Fruit fly (Drosophila melanogaster) whole organism, embryonic: ENCODE results near the gene hbt.

Source experiments
- Adf1 ChIP-seq: fragments of 200-800 bp; sonication (Bioruptor generic); IDR thresholded peaks from 2 replicates; pipeline ENCODE4 v1.3.6; 2022; ENCODE audit warnings: missing biosample characterization, missing genetic modification characterization
- Bteb2 ChIP-seq: fragments of 200-800 bp; sonication (Bioruptor generic); optimal IDR thresholded peaks from 2 replicates; lab custom pipeline; 2016; ENCODE audit warnings: missing biosample characterization, missing genetic modification characterization
- CG10267 ChIP-seq: fragments of 200-800 bp; sonication (Bioruptor generic); optimal IDR thresholded peaks from 2 replicates; lab custom pipeline; 2018; ENCODE audit warnings: missing biosample characterization, mild to moderate bottlenecking, missing genetic modification characterization, moderate library complexity
- CG10543 ChIP-seq: fragments of 200-800 bp; sonication (Bioruptor generic); optimal IDR thresholded peaks from 3 replicates; lab custom pipeline; 2017; ENCODE audit warnings: missing biosample characterization, mild to moderate bottlenecking, missing genetic modification characterization, moderate library complexity
- CG11504 ChIP-seq: fragments of 200-800 bp; sonication (Bioruptor generic); optimal IDR thresholded peaks from 3 replicates; lab custom pipeline; 2019; ENCODE audit warnings: missing biosample characterization, mild to moderate bottlenecking, missing genetic modification characterization, moderate library complexity
- CG13424 ChIP-seq: fragments of 200-800 bp; sonication (Bioruptor generic); optimal IDR thresholded peaks from 2 replicates; lab custom pipeline; 2019; ENCODE audit warnings: missing biosample characterization, mild to moderate bottlenecking, missing genetic modification characterization, moderate library complexity
- CG14710 ChIP-seq: fragments of 200-800 bp; sonication (Bioruptor generic); optimal IDR thresholded peaks from 3 replicates; lab custom pipeline; 2019; ENCODE audit warnings: missing biosample characterization, mild to moderate bottlenecking, missing genetic modification characterization, moderate library complexity
- CG15073 ChIP-seq: fragments of 200-800 bp; sonication (Bioruptor generic); optimal IDR thresholded peaks from 2 replicates; lab custom pipeline; 2016; ENCODE audit warnings: missing biosample characterization, missing genetic modification characterization
- CG15601 ChIP-seq: fragments of 200-800 bp; sonication (Bioruptor generic); optimal IDR thresholded peaks from 3 replicates; lab custom pipeline; 2019; ENCODE audit warnings: missing biosample characterization, mild to moderate bottlenecking, missing genetic modification characterization, moderate library complexity
- CG1602 ChIP-seq: fragments of 200-800 bp; sonication (Bioruptor generic); optimal IDR thresholded peaks from 3 replicates; lab custom pipeline; 2016; ENCODE audit warnings: missing biosample characterization, missing genetic modification characterization
- CG16813 ChIP-seq: fragments of 200-800 bp; sonication (Bioruptor generic); IDR thresholded peaks from 3 replicates; pipeline ENCODE4 v1.3.6; 2022; ENCODE audit warnings: missing biosample characterization, missing genetic modification characterization; ENCODE audit not compliant: partially characterized antibody
- CG16863 ChIP-seq: fragments of 200-800 bp; sonication (Bioruptor generic); optimal IDR thresholded peaks from 3 replicates; lab custom pipeline; 2016; ENCODE audit warnings: missing biosample characterization, missing genetic modification characterization
- CG17568 ChIP-seq: fragments of 200-800 bp; sonication (Bioruptor generic); optimal IDR thresholded peaks from 2 replicates; lab custom pipeline; 2018; ENCODE audit warnings: missing biosample characterization, mild to moderate bottlenecking, missing genetic modification characterization, moderate library complexity
- CG1832 ChIP-seq: fragments of 200-800 bp; sonication (Bioruptor generic); optimal IDR thresholded peaks from 2 replicates; lab custom pipeline; 2017; ENCODE audit warnings: missing biosample characterization, mild to moderate bottlenecking, missing genetic modification characterization, inconsistent platforms
- CG2678 ChIP-seq: fragments of 200-800 bp; sonication (Bioruptor generic); optimal IDR thresholded peaks from 3 replicates; lab custom pipeline; 2019; ENCODE audit warnings: missing biosample characterization, mild to moderate bottlenecking, missing genetic modification characterization, moderate library complexity
- CG2712 ChIP-seq: fragments of 200-800 bp; optimal IDR thresholded peaks from 3 replicates; lab custom pipeline; 2019; ENCODE audit warnings: missing biosample characterization, mild to moderate bottlenecking, missing genetic modification characterization, moderate library complexity
- CG2889 ChIP-seq: fragments of 200-800 bp; sonication (Bioruptor generic); IDR thresholded peaks from 3 replicates; pipeline ENCODE4 v1.3.6; 2022; ENCODE audit warnings: missing biosample characterization, missing genetic modification characterization
- CG30020 ChIP-seq: fragments of 200-800 bp; optimal IDR thresholded peaks from 2 replicates; lab custom pipeline; 2019; ENCODE audit warnings: missing biosample characterization, mild to moderate bottlenecking, missing genetic modification characterization, moderate library complexity
- CG7372 ChIP-seq: fragments of 200-800 bp; sonication (Bioruptor generic); IDR thresholded peaks from 2 replicates; pipeline ENCODE4 v1.3.6; 2022; ENCODE audit warnings: missing biosample characterization, missing genetic modification characterization
- CG7556 ChIP-seq: fragments of 200-800 bp; sonication (Bioruptor generic); optimal IDR thresholded peaks from 2 replicates; lab custom pipeline; 2017; ENCODE audit warnings: missing biosample characterization, mild to moderate bottlenecking, missing genetic modification characterization
- CG7987 ChIP-seq: fragments of 200-800 bp; sonication (Bioruptor generic); optimal IDR thresholded peaks from 2 replicates; lab custom pipeline; 2018; ENCODE audit warnings: missing biosample characterization, mild to moderate bottlenecking, missing genetic modification characterization, moderate library complexity
- CG8388 ChIP-seq: fragments of 200-800 bp; sonication (Bioruptor generic); optimal IDR thresholded peaks from 2 replicates; lab custom pipeline; 2019; ENCODE audit warnings: missing biosample characterization, mild to moderate bottlenecking, missing genetic modification characterization, moderate library complexity
- Chrac-16 ChIP-seq: fragments of 200-800 bp; sonication (Bioruptor generic); optimal IDR thresholded peaks from 3 replicates; lab custom pipeline; 2016; ENCODE audit warnings: missing biosample characterization, missing genetic modification characterization
- CoRest ChIP-seq: fragments of 200-800 bp; sonication (Bioruptor generic); optimal IDR thresholded peaks from 3 replicates; lab custom pipeline; 2018; ENCODE audit warnings: missing biosample characterization, mild to moderate bottlenecking, missing genetic modification characterization, moderate library complexity
- Ets65A ChIP-seq: fragments of 200-800 bp; sonication (Bioruptor generic); peaks from one replicate; lab custom pipeline; 2016; ENCODE audit warnings: missing biosample characterization, missing genetic modification characterization
- Gug ChIP-seq: fragments of 200-800 bp; sonication (Bioruptor generic); IDR thresholded peaks from 4 replicates; pipeline ENCODE4 v1.3.6; 2022; ENCODE audit warnings: missing biosample characterization, missing genetic modification characterization
- MBD-R2 ChIP-seq: fragments of 200-800 bp; sonication (Bioruptor generic); IDR thresholded peaks from 2 replicates; pipeline ENCODE4 v1.3.6; 2022; ENCODE audit warnings: missing biosample characterization, missing genetic modification characterization
- MESR4 ChIP-seq: fragments of 200-800 bp; sonication (Bioruptor generic); optimal IDR thresholded peaks from 2 replicates; lab custom pipeline; 2018; ENCODE audit warnings: missing biosample characterization, mild to moderate bottlenecking, missing genetic modification characterization, moderate library complexity
- Med ChIP-seq: fragments of 200-800 bp; sonication (Bioruptor generic); peaks from one replicate; lab custom pipeline; 2016; ENCODE audit warnings: missing biosample characterization, missing genetic modification characterization, mild to moderate bottlenecking, inconsistent platforms, moderate library complexity
- Meics ChIP-seq: fragments of 200-800 bp; sonication (Bioruptor generic); optimal IDR thresholded peaks from 2 replicates; lab custom pipeline; 2017; ENCODE audit warnings: missing biosample characterization, mild to moderate bottlenecking, missing genetic modification characterization
- Sox102F ChIP-seq: fragments of 200-800 bp; sonication (Bioruptor generic); optimal IDR thresholded peaks from 2 replicates; lab custom pipeline; 2018; ENCODE audit warnings: missing biosample characterization, mild to moderate bottlenecking, missing genetic modification characterization, moderate library complexity
- Sry-β ChIP-seq: fragments of 200-800 bp; sonication (Bioruptor generic); optimal IDR thresholded peaks from 2 replicates; lab custom pipeline; 2018; ENCODE audit warnings: missing biosample characterization, mild to moderate bottlenecking, missing genetic modification characterization, moderate library complexity
- ac ChIP-seq: fragments of 200-800 bp; sonication (Bioruptor generic); optimal IDR thresholded peaks from 3 replicates; lab custom pipeline; 2017; ENCODE audit warnings: missing biosample characterization, mild to moderate bottlenecking, missing genetic modification characterization
- chm ChIP-seq: fragments of 200-800 bp; sonication (Bioruptor generic); IDR thresholded peaks from 2 replicates; pipeline ENCODE4 v1.3.6; 2022; ENCODE audit warnings: missing biosample characterization, missing genetic modification characterization
- crol ChIP-seq: fragments of 200-800 bp; sonication (Bioruptor generic); IDR thresholded peaks from 2 replicates; pipeline ENCODE4 v1.3.6; 2022; ENCODE audit warnings: missing biosample characterization, missing genetic modification characterization
- dpn ChIP-seq, 2 experiments: fragments of 200-800 bp; sonication (Bioruptor generic); optimal IDR thresholded peaks; 3 replicates each; lab custom pipeline; 2016; ENCODE audit warnings: missing biosample characterization in 2 of 2, missing genetic modification characterization in 2 of 2
- ewg ChIP-seq: fragments of 200-800 bp; sonication (Bioruptor generic); optimal IDR thresholded peaks from 3 replicates; lab custom pipeline; 2017; ENCODE audit warnings: mild to moderate bottlenecking, missing biosample characterization, missing genetic modification reagents, missing genetic modification characterization
- gfzf ChIP-seq: fragments of 200-800 bp; sonication (Bioruptor generic); optimal IDR thresholded peaks from 2 replicates; lab custom pipeline; 2016; ENCODE audit warnings: missing biosample characterization, mild to moderate bottlenecking, missing genetic modification characterization, moderate library complexity
- grau ChIP-seq: fragments of 200-800 bp; optimal IDR thresholded peaks from 3 replicates; lab custom pipeline; 2019; ENCODE audit warnings: missing biosample characterization, mild to moderate bottlenecking, missing genetic modification characterization, moderate library complexity
- grn ChIP-seq: fragments of 200-800 bp; sonication (Bioruptor generic); optimal IDR thresholded peaks from 3 replicates; lab custom pipeline; 2017; ENCODE audit warnings: missing biosample characterization, missing genetic modification characterization
- hkb ChIP-seq, 2 experiments: fragments of 200-800 bp in 1 of 2; fragments of >200 bp in 1 of 2; sonication (Bioruptor generic) in 1 of 2; IDR thresholded peaks in 1 of 2; optimal IDR thresholded peaks in 1 of 2; 2 replicates each; pipeline versions ENCODE4 v1.3.6 to Lab custom; 2017 to 2022; ENCODE audit warnings: missing biosample characterization in 1 of 2, missing genetic modification characterization in 1 of 2
- lola ChIP-seq, 3 experiments: fragments of >200 bp in 2 of 3; fragments of 200-800 bp in 1 of 3; sonication (Bioruptor generic) in 1 of 3; optimal IDR thresholded peaks; 2 replicates each; lab custom pipeline; 2017 to 2019; ENCODE audit warnings: missing biosample characterization in 3 of 3, missing genetic modification characterization in 3 of 3, mild to moderate bottlenecking in 1 of 3, moderate library complexity in 1 of 3
- mam ChIP-seq: fragments of 200-800 bp; sonication (Bioruptor generic); optimal IDR thresholded peaks from 3 replicates; lab custom pipeline; 2016; ENCODE audit warnings: missing biosample characterization, missing genetic modification characterization
- nmo ChIP-seq: fragments of 200-800 bp; sonication (Bioruptor generic); optimal IDR thresholded peaks from 2 replicates; lab custom pipeline; 2018; ENCODE audit warnings: missing biosample characterization, mild to moderate bottlenecking, missing genetic modification characterization, moderate library complexity
- pan ChIP-seq, 4 experiments: fragments of >200 bp in 3 of 4; fragments of 200-800 bp in 1 of 4; sonication (Bioruptor generic) in 1 of 4; optimal IDR thresholded peaks in 3 of 4; IDR thresholded peaks in 1 of 4; 2 replicates each; pipeline versions ENCODE4 v1.3.6 to Lab custom; 2017 to 2022; ENCODE audit warnings: missing biosample characterization in 2 of 4, missing genetic modification characterization in 2 of 4, mixed read lengths in 1 of 4
- phol ChIP-seq: fragments of 200-800 bp; sonication (Bioruptor generic); optimal IDR thresholded peaks from 3 replicates; lab custom pipeline; 2018; ENCODE audit warnings: missing biosample characterization, mild to moderate bottlenecking, missing genetic modification characterization, moderate library complexity
- row ChIP-seq: fragments of 200-800 bp; sonication (Bioruptor generic); IDR thresholded peaks from 3 replicates; pipeline ENCODE4 v1.3.6; 2022; ENCODE audit warnings: missing biosample characterization, missing genetic modification characterization
- slou ChIP-seq: fragments of 200-800 bp; sonication (Bioruptor generic); optimal IDR thresholded peaks from 3 replicates; lab custom pipeline; 2016; ENCODE audit warnings: missing biosample characterization, missing genetic modification characterization
- trem ChIP-seq: fragments of 200-800 bp; optimal IDR thresholded peaks from 3 replicates; lab custom pipeline; 2019; ENCODE audit warnings: missing biosample characterization, mild to moderate bottlenecking, missing genetic modification characterization, moderate library complexity

Gene hbt

dm6 chr2L:13367378-13367777 is 36.5 kb upstream of the hbt start, which contains the start of gene Tap42:
Tap42 (plus strand) TSS chr2L:13367617.
- TF ChIP-seq Meics (GFP tag; lab: Kevin White, UChicago) (peak; percentile 20), CG14710 (tag; lab: Kevin White, UChicago) (peak; percentile 46), lola (GFP tag; optimal IDR thresholded peaks at IDR 0.05; lab: Kevin White, UChicago) (peak in 1 of 3 experiments; percentile 20), Chrac-16 (GFP tag; lab: Kevin White, UChicago) (no peak), trem (tag; lab: Kevin White, UChicago) (peak; percentile 22), CG16813 (GFP tag; lab: Robert Waterston, UW) (no peak), Sox102F (GFP tag; lab: Kevin White, UChicago) (no peak), grau (peak; percentile 50), CG13424 (tag; lab: Kevin White, UChicago) (peak; percentile 49), grn (GFP tag; lab: Kevin White, UChicago) (no peak), CG10543 (GFP tag; lab: Kevin White, UChicago) (peak; percentile 33), CG1602 (GFP tag; lab: Kevin White, UChicago) (peak; percentile 4), phol (tag; lab: Kevin White, UChicago) (peak; percentile 72), CG11504 (tag; lab: Kevin White, UChicago) (peak; percentile 43), CG2712 (tag; lab: Kevin White, UChicago) (peak; percentile 38), nmo (GFP tag; lab: Kevin White, UChicago) (peak; percentile 20), chm (no peak), CoRest (tag; lab: Kevin White, UChicago) (peak; percentile 50), Bteb2 (GFP tag; lab: Kevin White, UChicago) (peak; percentile 13), CG15601 (tag; lab: Kevin White, UChicago) (peak; percentile 1), CG7372 (GFP tag; lab: Robert Waterston, UW) (no peak), gfzf (GFP tag; lab: Kevin White, UChicago) (peak; percentile 20), Gug (GFP tag; lab: Robert Waterston, UW) (no peak), pan (optimal IDR thresholded peaks at IDR 0.05; lab: Kevin White, UChicago) (no peak), pan (GFP tag; optimal IDR thresholded peaks at IDR 0.05 in 1 of 2, IDR thresholded peaks at IDR 0.05 in 1 of 2) (no peak), Sry-β (GFP tag; lab: Kevin White, UChicago) (peak; percentile 79), Adf1 (GFP tag; lab: Robert Waterston, UW) (peak; percentile 25; the same call in 1 of the 2 replicates), MBD-R2 (peak; percentile 76), ewg (no peak), hkb (optimal IDR thresholded peaks at IDR 0.05; lab: Kevin White, UChicago) (no peak), hkb (GFP tag; IDR thresholded peaks at IDR 0.05; lab: Robert Waterston, UW) (peak; percentile 30; the same call in 1 of the 2 replicates), MESR4 (GFP tag; lab: Kevin White, UChicago) (peak; percentile 40), CG17568 (GFP tag; lab: Kevin White, UChicago) (no peak), crol (GFP tag; lab: Robert Waterston, UW) (no peak), row (GFP tag; lab: Robert Waterston, UW) (peak; percentile 71), ac (GFP tag; lab: Kevin White, UChicago) (no peak), CG16863 (GFP tag; lab: Kevin White, UChicago) (no peak), slou (GFP tag; lab: Kevin White, UChicago) (no peak), Ets65A (GFP tag; lab: Kevin White, UChicago) (no peak), dpn (GFP tag; optimal IDR thresholded peaks at IDR 0.05; lab: Kevin White, UChicago) (peak in 1 of 2 experiments; percentile 6), CG30020 (tag; lab: Kevin White, UChicago) (peak; percentile 16), CG1832 (GFP tag; lab: Kevin White, UChicago) (no peak), CG2678 (tag; lab: Kevin White, UChicago) (peak; percentile 22), CG7987 (GFP tag; lab: Kevin White, UChicago) (peak; percentile 5), CG15073 (GFP tag; lab: Kevin White, UChicago) (no peak), CG2889 (no peak), CG8388 (no peak), Med (GFP tag; lab: Kevin White, UChicago) (peak; percentile 86), mam (GFP tag; lab: Kevin White, UChicago) (no peak), CG10267 (peak; percentile 49), CG7556 (peak; percentile 7)
